Worm (Caenorhabditis elegans): ENCODE data around the gene pqn-51.

- TF ChIP-seq T22C8.4 (GFP tag; IDR thresholded peaks at IDR 0.05) (no peak), flt-1 (GFP tag; IDR thresholded peaks at IDR 0.05) (no peak), ztf-29 (GFP tag; IDR thresholded peaks at IDR 0.05) (no peak), ztf-23 (GFP tag; IDR thresholded peaks at IDR 0.05) (no peak), klf-2 (GFP tag; conservative IDR thresholded peaks at IDR 0.05) (no peak), med-1 (GFP tag; optimal IDR thresholded peaks at IDR 0.05; ENCODE audit: insufficient read depth) (no peak), ref-1 (GFP tag; conservative IDR thresholded peaks at IDR 0.05) (no peak), tab-1 (GFP tag; IDR thresholded peaks at IDR 0.05) (no peak)
Observed at ce11 chrV:5027640-5028039, 21.8 kb upstream of the pqn-51 start, which contains the start of gene cpt-4.

Measured in whole organism, midembryonic.